Fruit fly (Drosophila melanogaster): ENCODE data around the gene CG7460.

The CG7460 gene

DNA sequence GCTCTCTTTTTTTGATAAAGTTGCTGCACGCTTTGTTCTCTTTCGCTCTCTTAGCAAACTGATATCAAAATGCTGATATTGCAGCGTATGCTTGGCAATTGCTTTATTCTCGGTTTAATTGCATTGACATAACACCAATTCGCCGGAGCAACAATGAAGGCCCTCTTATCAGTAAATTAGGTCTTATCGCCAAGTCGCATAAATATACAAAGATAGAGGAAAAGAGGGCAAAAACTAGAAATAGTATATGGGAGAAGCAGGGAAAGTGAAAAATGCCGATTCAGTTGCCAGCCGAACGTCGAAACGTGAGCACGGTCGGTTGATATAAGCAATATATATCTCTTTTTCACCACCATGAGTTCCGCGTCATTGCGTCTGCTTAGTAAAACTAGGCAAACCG lies at the start of gene CG7460 (continued):
- TF ChIP-seq usp (GFP tag; optimal IDR thresholded peaks at IDR 0.05) (no peak), en (GFP tag; optimal IDR thresholded peaks at IDR 0.05) (no peak), chinmo (GFP tag; IDR thresholded peaks at IDR 0.05; ENCODE audit: partially characterized antibody) (peak; percentile 86; the same call in 1 of the 4 replicates), gro (GFP tag; optimal IDR thresholded peaks at IDR 0.05) (no peak), CG15479 (GFP tag; optimal IDR thresholded peaks at IDR 0.05) (peak; percentile 57), Hr78 (GFP tag; optimal IDR thresholded peaks at IDR 0.05) (peak in 1 of 2 experiments; percentile 7), amos (GFP tag; IDR thresholded peaks at IDR 0.05; ENCODE audit: partially characterized antibody) (no peak), bsh (GFP tag; optimal IDR thresholded peaks at IDR 0.05) (no peak), BEAF-32 (GFP tag; optimal IDR thresholded peaks at IDR 0.05) (no peak), CG1529 (GFP tag; optimal IDR thresholded peaks at IDR 0.05) (peak; percentile 15), ap (GFP tag; IDR thresholded peaks at IDR 0.05) (no peak), CG8478 (optimal IDR thresholded peaks at IDR 0.05) (no peak), vfl (GFP tag; optimal IDR thresholded peaks at IDR 0.05) (no peak), prd (optimal IDR thresholded peaks at IDR 0.05) (no peak), prd (GFP tag; IDR thresholded peaks at IDR 0.05) (no peak), Antp (GFP tag; optimal IDR thresholded peaks at IDR 0.05) (no peak), lov (optimal IDR thresholded peaks at IDR 0.05) (no peak), lov (GFP tag; IDR thresholded peaks at IDR 0.05) (no peak), Hr3 (GFP tag; optimal IDR thresholded peaks at IDR 0.05) (no peak), CG13287 (GFP tag; IDR thresholded peaks at IDR 0.05; ENCODE audit: partially characterized antibody) (peak; percentile 18; the same call in 1 of the 2 replicates), B-H1 (GFP tag; IDR thresholded peaks at IDR 0.05) (no peak), CG13296 (GFP tag; optimal IDR thresholded peaks at IDR 0.05) (peak; percentile 57), CG17385 (GFP tag; optimal IDR thresholded peaks at IDR 0.05) (no peak), CG4404 (GFP tag; IDR thresholded peaks at IDR 0.05) (no peak), CG4424 (GFP tag; optimal IDR thresholded peaks at IDR 0.05) (no peak), Mrtf (GFP tag; IDR thresholded peaks at IDR 0.05) (no peak), wek (GFP tag; optimal IDR thresholded peaks at IDR 0.05) (peak; percentile 68), ro (GFP tag; IDR thresholded peaks at IDR 0.05) (no peak), NfI (GFP tag; optimal IDR thresholded peaks at IDR 0.05) (no peak), bbx (GFP tag; IDR thresholded peaks at IDR 0.05; ENCODE audit: partially characterized antibody) (no peak), ham (GFP tag; IDR thresholded peaks at IDR 0.05) (no peak), CG6813 (GFP tag; optimal IDR thresholded peaks at IDR 0.05) (no peak), CG11696 (GFP tag; IDR thresholded peaks at IDR 0.05) (no peak), Blimp-1 (GFP tag; optimal IDR thresholded peaks at IDR 0.05) (no peak), PHDP (tag; optimal IDR thresholded peaks at IDR 0.05) (no peak), insv (GFP tag; optimal IDR thresholded peaks at IDR 0.05) (no peak), slp2 (GFP tag; optimal IDR thresholded peaks at IDR 0.05) (no peak), CG17568 (GFP tag; optimal IDR thresholded peaks at IDR 0.05) (peak; percentile 50), CG18262 (tag; optimal IDR thresholded peaks at IDR 0.05) (no peak), CG13123 (GFP tag; optimal IDR thresholded peaks at IDR 0.05) (no peak), CG31224 (GFP tag; IDR thresholded peaks at IDR 0.05) (no peak), Lim3 (GFP tag; IDR thresholded peaks at IDR 0.05) (no peak), Ssrp (tag; optimal IDR thresholded peaks at IDR 0.05) (no peak), Dfd (GFP tag; optimal IDR thresholded peaks at IDR 0.05) (no peak), Tbp (GFP tag; optimal IDR thresholded peaks at IDR 0.05) (no peak), exex (tag; optimal IDR thresholded peaks at IDR 0.05) (peak; percentile 84), CG10654 (GFP tag; optimal IDR thresholded peaks at IDR 0.05) (no peak), stwl (tag; optimal IDR thresholded peaks at IDR 0.05) (no peak), pfk (GFP tag; optimal IDR thresholded peaks at IDR 0.05) (no peak), CG12236 (GFP tag; optimal IDR thresholded peaks at IDR 0.05) (no peak), CG31365 (tag; optimal IDR thresholded peaks at IDR 0.05) (no peak), sima (GFP tag; optimal IDR thresholded peaks at IDR 0.05) (no peak)

Measured in whole organism, embryonic.